Worm (Caenorhabditis elegans) whole organism, late embryonic: Measurements from ENCODE around the gene C04C11.1.

Experiments used
- C38D4.7 ChIP-seq: fragments of 200-800 bp; sonication (Bioruptor generic); optimal IDR thresholded peaks from 2 replicates; lab custom pipeline; 2018; ENCODE audit warnings: mild to moderate bottlenecking, missing genetic modification characterization, moderate library complexity, missing compliant biosample characterization
- F13H6.1 ChIP-seq: sonication (generic microtip); optimal IDR thresholded peaks from 2 replicates; lab custom pipeline; 2016; ENCODE audit warnings: missing genetic modification characterization, missing compliant biosample characterization
- K02D7.2 ChIP-seq: sonication (generic microtip); optimal IDR thresholded peaks from 2 replicates; lab custom pipeline; 2017; ENCODE audit warnings: mild to moderate bottlenecking, missing genetic modification characterization, missing compliant biosample characterization
- ama-1 ChIP-seq: fragments of 150-350 bp; optimal IDR thresholded peaks from 2 replicates; lab custom pipeline; 2014
- ceh-14 ChIP-seq: sonication (generic microtip); optimal IDR thresholded peaks from 2 replicates; lab custom pipeline; 2016; ENCODE audit warnings: missing genotype, missing genetic modification characterization, missing compliant biosample characterization
- eyg-1 ChIP-seq: sonication (generic microtip); optimal IDR thresholded peaks from 2 replicates; lab custom pipeline; 2016; ENCODE audit warnings: missing genotype, missing genetic modification characterization, missing compliant biosample characterization
- nhr-11 ChIP-seq: fragments of 150-350 bp; optimal IDR thresholded peaks from 2 replicates; lab custom pipeline; 2014; ENCODE audit warnings: missing biosample characterization, missing genetic modification characterization
- rnt-1 ChIP-seq: sonication (generic microtip); optimal IDR thresholded peaks from 2 replicates; lab custom pipeline; 2016; ENCODE audit warnings: missing genetic modification characterization, missing compliant biosample characterization
- ztf-16 ChIP-seq: sonication (generic microtip); optimal IDR thresholded peaks from 2 replicates; lab custom pipeline; 2017; ENCODE audit warnings: missing genetic modification characterization, missing compliant biosample characterization

DNA sequence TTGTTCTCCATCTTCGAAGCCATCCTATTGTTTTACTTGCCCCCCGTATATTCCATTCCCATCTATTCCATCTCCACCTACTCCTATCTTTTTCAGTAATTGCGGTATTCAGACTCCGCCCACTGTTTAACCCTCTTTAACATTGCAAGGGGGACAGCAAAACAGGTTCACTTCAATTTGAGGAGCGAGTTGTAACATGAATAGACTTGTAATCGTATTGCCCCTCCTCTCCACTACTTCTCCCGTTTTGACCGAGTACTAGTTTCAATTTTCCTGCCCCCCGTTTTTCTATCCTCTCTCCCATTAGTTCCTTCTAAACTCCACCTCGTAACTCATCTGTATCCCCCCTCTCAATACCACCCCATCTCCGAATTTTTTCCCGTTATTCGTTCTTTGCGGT is 8.1 kb downstream of the C04C11.1 start:
- TF ChIP-seq C38D4.7 (GFP tag; lab: Kevin White, UChicago) (no peak), K02D7.2 (tag; lab: Kevin White, UChicago) (no peak), ama-1 (no peak), F13H6.1 (no peak), eyg-1 (tag; lab: Kevin White, UChicago) (no peak), ztf-16 (tag; lab: Kevin White, UChicago) (no peak), ceh-14 (tag; lab: Kevin White, UChicago) (peak; percentile 60), nhr-11 (tag; lab: Kevin White, UChicago) (no peak), rnt-1 (no peak)
